Fruit fly (Drosophila melanogaster): ENCODE data around the gene CG7945.

dm6 chr3L:15504687-15505086 lies 19.2 kb downstream of the CG7945 start, which contains the start of gene CG7857:
- TF ChIP-seq CG32121 (GFP tag; IDR thresholded peaks at IDR 0.05) (no peak), CG8301 (tag; optimal IDR thresholded peaks at IDR 0.05) (no peak), gl (tag; optimal IDR thresholded peaks at IDR 0.05) (no peak), CG10348 (GFP tag; IDR thresholded peaks at IDR 0.05) (no peak), CG13204 (GFP tag; optimal IDR thresholded peaks at IDR 0.05) (no peak), CG17806 (tag; optimal IDR thresholded peaks at IDR 0.05) (no peak), CG9948 (tag; optimal IDR thresholded peaks at IDR 0.05) (no peak), rn (GFP tag; IDR thresholded peaks at IDR 0.05) (no peak), CG4496 (GFP tag; IDR thresholded peaks at IDR 0.05) (no peak), EcR (GFP tag; optimal IDR thresholded peaks at IDR 0.05) (no peak)

All from whole organism, pupa.